Worm (Caenorhabditis elegans) whole organism, L2 larva: Measurements from ENCODE around the gene M106.8.
A peak's percentile ranks its signal among the peaks of the same experiment; 100 is the strongest.

Source experiments
- F13H6.1 ChIP-seq: sonication (generic microtip); optimal IDR thresholded peaks from 2 replicates; lab custom pipeline; 2016; ENCODE audit warnings: missing genetic modification characterization, missing compliant biosample characterization
- Y55F3AM.14 ChIP-seq: fragments of 200-800 bp; sonication (Bioruptor generic); optimal IDR thresholded peaks from 2 replicates; lab custom pipeline; 2018; ENCODE audit warnings: mild to moderate bottlenecking, missing genetic modification characterization, missing compliant biosample characterization
- ZK546.5 ChIP-seq: sonication (generic microtip); optimal IDR thresholded peaks from 2 replicates; lab custom pipeline; 2017; ENCODE audit warnings: missing biosample characterization, missing genetic modification characterization
- aly-2 ChIP-seq: fragments of 150-350 bp; optimal IDR thresholded peaks from 2 replicates; lab custom pipeline; 2014; ENCODE audit warnings: missing biosample characterization, missing genetic modification characterization
- ceh-16 ChIP-seq: fragments of 150-350 bp; optimal IDR thresholded peaks from 2 replicates; lab custom pipeline; 2014; ENCODE audit warnings: missing biosample characterization, missing genetic modification characterization
- ceh-82 ChIP-seq: fragments of 150-350 bp; optimal IDR thresholded peaks from 2 replicates; lab custom pipeline; 2014; ENCODE audit warnings: missing biosample characterization, missing genetic modification characterization
- crh-2 ChIP-seq: sonication (generic microtip); optimal IDR thresholded peaks from 2 replicates; lab custom pipeline; 2017; ENCODE audit warnings: missing biosample characterization, missing genetic modification characterization
- egl-27 ChIP-seq: sonication (generic microtip); optimal IDR thresholded peaks from 3 replicates; lab custom pipeline; 2017; ENCODE audit warnings: missing biosample characterization, missing genetic modification reagents, missing genetic modification characterization
- elt-1 ChIP-seq: fragments of 150-350 bp; optimal IDR thresholded peaks from 2 replicates; lab custom pipeline; 2014; ENCODE audit warnings: missing biosample characterization, missing genetic modification characterization
- elt-3 ChIP-seq: sonication (generic microtip); optimal IDR thresholded peaks from 2 replicates; lab custom pipeline; 2017; ENCODE audit warnings: missing biosample characterization, missing genetic modification characterization
- fos-1 ChIP-seq: fragments of 150-350 bp; optimal IDR thresholded peaks from 2 replicates; lab custom pipeline; 2014; ENCODE audit warnings: missing biosample characterization, missing genetic modification characterization
- lin-13 ChIP-seq: fragments of 150-350 bp; optimal IDR thresholded peaks from 2 replicates; lab custom pipeline; 2014; ENCODE audit warnings: missing biosample characterization, missing genetic modification reagents, missing genetic modification characterization
- lsy-2 ChIP-seq, 2 experiments: fragments of 150-350 bp in 1 of 2; sonication (generic microtip) in 1 of 2; optimal IDR thresholded peaks; 2 replicates each; lab custom pipeline; 2014 to 2017; ENCODE audit warnings: missing biosample characterization in 2 of 2, missing genetic modification characterization in 2 of 2
- mab-5 ChIP-seq: fragments of 150-350 bp; optimal IDR thresholded peaks from 2 replicates; lab custom pipeline; 2014; ENCODE audit warnings: missing biosample characterization, missing genetic modification characterization
- mbf-1 ChIP-seq: sonication (generic microtip); optimal IDR thresholded peaks from 2 replicates; lab custom pipeline; 2017; ENCODE audit warnings: missing biosample characterization, missing genetic modification characterization
- mdl-1 ChIP-seq, 2 experiments: fragments of 150-350 bp in 1 of 2; sonication (generic microtip) in 1 of 2; optimal IDR thresholded peaks; 2 replicates each; lab custom pipeline; 2017; ENCODE audit warnings: missing biosample characterization in 2 of 2, missing genetic modification characterization in 2 of 2
- nhr-11 ChIP-seq: fragments of 150-350 bp; optimal IDR thresholded peaks from 2 replicates; lab custom pipeline; 2014; ENCODE audit warnings: missing biosample characterization, missing genetic modification characterization
- nhr-12 ChIP-seq: fragments of 150-350 bp; optimal IDR thresholded peaks from 2 replicates; lab custom pipeline; 2014; ENCODE audit warnings: missing biosample characterization, missing genetic modification characterization
- nhr-129 ChIP-seq: fragments of 150-350 bp; optimal IDR thresholded peaks from 2 replicates; lab custom pipeline; 2014; ENCODE audit warnings: missing biosample characterization, missing genetic modification characterization
- nhr-21 ChIP-seq: fragments of 150-350 bp; optimal IDR thresholded peaks from 2 replicates; lab custom pipeline; 2014; ENCODE audit warnings: missing biosample characterization, missing genetic modification characterization
- nhr-237 ChIP-seq: fragments of 150-350 bp; optimal IDR thresholded peaks from 2 replicates; lab custom pipeline; 2014; ENCODE audit warnings: missing biosample characterization, missing genetic modification characterization
- nhr-25 ChIP-seq: fragments of 150-350 bp; sonication (generic microtip); optimal IDR thresholded peaks from 3 replicates; lab custom pipeline; 2014; ENCODE audit warnings: missing biosample characterization, missing genetic modification characterization
- nhr-6 ChIP-seq: fragments of 150-350 bp; optimal IDR thresholded peaks from 2 replicates; lab custom pipeline; 2014; ENCODE audit warnings: missing biosample characterization, missing genetic modification characterization
- nhr-77 ChIP-seq: fragments of 150-350 bp; optimal IDR thresholded peaks from 2 replicates; lab custom pipeline; 2014; ENCODE audit warnings: missing biosample characterization, missing genetic modification characterization
- peb-1 ChIP-seq: fragments of 150-350 bp; optimal IDR thresholded peaks from 2 replicates; lab custom pipeline; 2014; ENCODE audit warnings: missing biosample characterization, missing genetic modification characterization
- sem-4 ChIP-seq: fragments of 150-350 bp; optimal IDR thresholded peaks from 2 replicates; lab custom pipeline; 2014; ENCODE audit warnings: missing biosample characterization, missing genetic modification reagents, missing genetic modification characterization
- skn-1 ChIP-seq: sonication (generic microtip); optimal IDR thresholded peaks from 2 replicates; lab custom pipeline; 2017; ENCODE audit warnings: missing biosample characterization, missing genetic modification characterization
- sma-3 ChIP-seq: sonication (generic microtip); optimal IDR thresholded peaks from 2 replicates; lab custom pipeline; 2016; ENCODE audit warnings: missing genetic modification reagents, missing genetic modification characterization, missing compliant biosample characterization
- sma-9 ChIP-seq, 2 experiments: fragments of 150-350 bp in 1 of 2; sonication (generic microtip) in 1 of 2; optimal IDR thresholded peaks; 2 replicates each; lab custom pipeline; 2014 to 2016; ENCODE audit warnings: missing genetic modification characterization in 2 of 2, mild to moderate bottlenecking in 1 of 2, missing biosample characterization in 1 of 2, missing compliant biosample characterization in 1 of 2, missing genetic modification reagents in 1 of 2, moderate library complexity in 1 of 2
- snpc-4 ChIP-seq: fragments of 150-350 bp; optimal IDR thresholded peaks from 2 replicates; lab custom pipeline; 2014; ENCODE audit warnings: missing biosample characterization, missing genetic modification characterization
- unc-39 ChIP-seq: fragments of 150-350 bp; optimal IDR thresholded peaks from 2 replicates; lab custom pipeline; 2014; ENCODE audit warnings: missing biosample characterization, missing genetic modification characterization
- unc-55 ChIP-seq: fragments of 150-350 bp; sonication (generic microtip); optimal IDR thresholded peaks from 3 replicates; lab custom pipeline; 2014; ENCODE audit warnings: missing biosample characterization, missing genetic modification reagents, missing genetic modification characterization
- unc-62 ChIP-seq: fragments of 150-350 bp; optimal IDR thresholded peaks from 2 replicates; lab custom pipeline; 2014; ENCODE audit warnings: missing biosample characterization, missing genetic modification reagents, missing genetic modification characterization
- ztf-1 ChIP-seq: fragments of 200-800 bp; sonication (Bioruptor generic); conservative IDR thresholded peaks from 2 replicates; pipeline ENCODE4 v1.3.6; 2022; ENCODE audit warnings: missing genetic modification characterization, missing compliant biosample characterization
- ztf-11 ChIP-seq: sonication (generic microtip); optimal IDR thresholded peaks from 2 replicates; lab custom pipeline; 2017; ENCODE audit warnings: missing biosample characterization, missing genetic modification characterization
- ztf-4 ChIP-seq: fragments of 150-350 bp; optimal IDR thresholded peaks from 2 replicates; lab custom pipeline; 2014; ENCODE audit warnings: missing biosample characterization, missing genetic modification characterization

Gene M106.8

ce11 chrII:10843527-10843926 lies at the start of gene M106.8:
M106.8 (minus strand) TSS chrII:10843627.
- TF ChIP-seq mdl-1 (tag; optimal IDR thresholded peaks at IDR 0.05; lab: Kevin White, UChicago) (no peak), ZK546.5 (no peak), egl-27 (tag; lab: Kevin White, UChicago) (no peak), nhr-77 (tag; lab: Kevin White, UChicago) (no peak), peb-1 (tag; lab: Kevin White, UChicago) (no peak), mab-5 (tag; lab: Kevin White, UChicago) (no peak), ztf-11 (no peak), mbf-1 (tag; lab: Kevin White, UChicago) (no peak), skn-1 (tag; lab: Kevin White, UChicago) (no peak), F13H6.1 (tag; lab: Kevin White, UChicago) (no peak), sma-3 (GFP tag; lab: Kevin White, UChicago) (no peak), nhr-11 (tag; lab: Kevin White, UChicago) (no peak), nhr-12 (tag; lab: Kevin White, UChicago) (no peak)

- no peak for TF ChIP-seq unc-62 (GFP tag; lab: Kevin White, UChicago)
- no peak for TF ChIP-seq nhr-25
- TF ChIP-seq unc-55 (GFP tag; lab: Kevin White, UChicago) = no peak
- TF ChIP-seq sma-9 (GFP tag; optimal IDR thresholded peaks at IDR 0.05; lab: Kevin White, UChicago) = no peak
- TF ChIP-seq sma-9 (tag; optimal IDR thresholded peaks at IDR 0.05; lab: Kevin White, UChicago) = no peak
- TF ChIP-seq mdl-1 (tag; optimal IDR thresholded peaks at IDR 0.05; lab: Kevin White, UChicago) = no peak
- no peak for TF ChIP-seq nhr-237 (tag; lab: Kevin White, UChicago)
- no peak for TF ChIP-seq sem-4 (tag; lab: Kevin White, UChicago)
- TF ChIP-seq Y55F3AM.14 = no peak
- TF ChIP-seq sma-3 (GFP tag; lab: Kevin White, UChicago) = no peak
- TF ChIP-seq nhr-6 = no peak
- no peak for TF ChIP-seq nhr-11 (tag; lab: Kevin White, UChicago)
Observed at ce11 chrII:10888979-10889378, 45.6 kb upstream of the M106.8 start, which contains the start of gene ptr-8. ptr-8 (plus strand) TSS chrII:10889279.

- TF ChIP-seq lsy-2 (tag; optimal IDR thresholded peaks at IDR 0.05; lab: Kevin White, UChicago) = no peak
- TF ChIP-seq sma-3 (GFP tag; lab: Kevin White, UChicago) = peak; percentile 39
- no peak for TF ChIP-seq elt-1 (tag; lab: Kevin White, UChicago)
- TF ChIP-seq ceh-16 = no peak
- TF ChIP-seq nhr-11 (tag; lab: Kevin White, UChicago) = no peak
- TF ChIP-seq ztf-11 = no peak
- TF ChIP-seq unc-55 (GFP tag; lab: Kevin White, UChicago) = no peak
- TF ChIP-seq nhr-129 = peak; percentile 67
- TF ChIP-seq nhr-25 = peak; percentile 75
- TF ChIP-seq Y55F3AM.14 = no peak
- no peak for TF ChIP-seq ceh-82 (tag; lab: Kevin White, UChicago)
- no peak for TF ChIP-seq nhr-21 (tag; lab: Kevin White, UChicago)
- no peak for TF ChIP-seq sem-4 (tag; lab: Kevin White, UChicago)
- TF ChIP-seq fos-1 = peak; percentile 17
- TF ChIP-seq nhr-6 = no peak
- TF ChIP-seq lin-13 (GFP tag; lab: Kevin White, UChicago) = no peak
- TF ChIP-seq crh-2 (tag; lab: Kevin White, UChicago) = no peak
- TF ChIP-seq unc-39 (tag; lab: Kevin White, UChicago) = no peak
- no peak for TF ChIP-seq elt-3 (tag; lab: Kevin White, UChicago)
Observed at ce11 chrII:10887097-10887496, 43.7 kb upstream of the M106.8 start.

- TF ChIP-seq nhr-25 = peak; percentile 49
- no peak for TF ChIP-seq mdl-1 (tag; optimal IDR thresholded peaks at IDR 0.05; lab: Kevin White, UChicago)
- TF ChIP-seq, all 48 proteins: peak for 1
Observed at ce11 chrII:10885868-10886514, 42.6 kb upstream of the M106.8 start, which contains the start of gene F44F4.3. F44F4.3 (minus strand) TSS chrII:10885918.

ce11 chrII:10885250-10885649 lies 41.8 kb upstream of the M106.8 start:
- no peak for TF ChIP-seq sma-3 (GFP tag; lab: Kevin White, UChicago)
- no peak for TF ChIP-seq mab-5 (tag; lab: Kevin White, UChicago)
- no peak for TF ChIP-seq nhr-6
- TF ChIP-seq peb-1 (tag; lab: Kevin White, UChicago) = no peak
- no peak for TF ChIP-seq ztf-4 (tag; lab: Kevin White, UChicago)
- TF ChIP-seq ztf-1 (GFP tag; lab: Robert Waterston, UW) = no peak
- no peak for TF ChIP-seq aly-2 (tag; lab: Kevin White, UChicago)
- TF ChIP-seq lsy-2 (tag; optimal IDR thresholded peaks at IDR 0.05; lab: Kevin White, UChicago) = no peak
- TF ChIP-seq lin-13 (GFP tag; lab: Kevin White, UChicago) = no peak
- TF ChIP-seq snpc-4 (tag; lab: Kevin White, UChicago) = no peak
- TF ChIP-seq nhr-11 (tag; lab: Kevin White, UChicago) = no peak
- TF ChIP-seq unc-39 (tag; lab: Kevin White, UChicago) = no peak
- TF ChIP-seq egl-27 (tag; lab: Kevin White, UChicago) = no peak
- TF ChIP-seq mbf-1 (tag; lab: Kevin White, UChicago) = no peak
- no peak for TF ChIP-seq ceh-16
- no peak for TF ChIP-seq skn-1 (tag; lab: Kevin White, UChicago)
